Worm (Caenorhabditis elegans) whole organism, L2 larva: ENCODE data around the gene skr-7.

Experiments used
- F13H6.1 ChIP-seq: sonication (generic microtip); optimal IDR thresholded peaks from 2 replicates; lab custom pipeline; 2016; ENCODE audit warnings: missing genetic modification characterization, missing compliant biosample characterization
- Y55F3AM.14 ChIP-seq: fragments of 200-800 bp; sonication (Bioruptor generic); optimal IDR thresholded peaks from 2 replicates; lab custom pipeline; 2018; ENCODE audit warnings: mild to moderate bottlenecking, missing genetic modification characterization, missing compliant biosample characterization
- ZK546.5 ChIP-seq: sonication (generic microtip); optimal IDR thresholded peaks from 2 replicates; lab custom pipeline; 2017; ENCODE audit warnings: missing biosample characterization, missing genetic modification characterization
- alr-1 ChIP-seq: fragments of 150-350 bp; optimal IDR thresholded peaks from 2 replicates; lab custom pipeline; 2014; ENCODE audit warnings: missing biosample characterization, missing genetic modification characterization
- ama-1 ChIP-seq: fragments of 150-350 bp; optimal IDR thresholded peaks from 2 replicates; lab custom pipeline; 2018; ENCODE audit warnings: inconsistent platforms
- blmp-1 ChIP-seq: sonication (generic microtip); optimal IDR thresholded peaks from 2 replicates; lab custom pipeline; 2017; ENCODE audit warnings: missing genetic modification characterization, mild to moderate bottlenecking, missing compliant biosample characterization, antibody characterized with exemption, moderate library complexity; ENCODE audit not compliant: insufficient read depth
- ceh-16 ChIP-seq: fragments of 150-350 bp; optimal IDR thresholded peaks from 2 replicates; lab custom pipeline; 2014; ENCODE audit warnings: missing biosample characterization, missing genetic modification characterization
- ceh-82 ChIP-seq: fragments of 150-350 bp; optimal IDR thresholded peaks from 2 replicates; lab custom pipeline; 2014; ENCODE audit warnings: missing biosample characterization, missing genetic modification characterization
- crh-2 ChIP-seq: sonication (generic microtip); optimal IDR thresholded peaks from 2 replicates; lab custom pipeline; 2017; ENCODE audit warnings: missing biosample characterization, missing genetic modification characterization
- fos-1 ChIP-seq: fragments of 150-350 bp; optimal IDR thresholded peaks from 2 replicates; lab custom pipeline; 2014; ENCODE audit warnings: missing biosample characterization, missing genetic modification characterization
- gmeb-1 ChIP-seq: fragments of 150-350 bp; optimal IDR thresholded peaks from 2 replicates; lab custom pipeline; 2014; ENCODE audit warnings: missing biosample characterization, missing genetic modification characterization
- lin-11 ChIP-seq: fragments of 150-350 bp; sonication (generic microtip); optimal IDR thresholded peaks from 2 replicates; lab custom pipeline; 2014; ENCODE audit warnings: missing biosample characterization, missing genetic modification characterization, inconsistent platforms, mixed read lengths
- lin-13 ChIP-seq: fragments of 150-350 bp; optimal IDR thresholded peaks from 2 replicates; lab custom pipeline; 2014; ENCODE audit warnings: missing biosample characterization, missing genetic modification reagents, missing genetic modification characterization
- lin-39 ChIP-seq: fragments of 150-350 bp; optimal IDR thresholded peaks from 2 replicates; lab custom pipeline; 2014; ENCODE audit warnings: missing biosample characterization, missing genetic modification reagents, missing genetic modification characterization
- lsy-2 ChIP-seq, 2 experiments: fragments of 150-350 bp in 1 of 2; sonication (generic microtip) in 1 of 2; optimal IDR thresholded peaks; 2 replicates each; lab custom pipeline; 2014 to 2017; ENCODE audit warnings: missing biosample characterization in 2 of 2, missing genetic modification characterization in 2 of 2
- mab-5 ChIP-seq: fragments of 150-350 bp; optimal IDR thresholded peaks from 2 replicates; lab custom pipeline; 2014; ENCODE audit warnings: missing biosample characterization, missing genetic modification characterization
- nhr-11 ChIP-seq: fragments of 150-350 bp; optimal IDR thresholded peaks from 2 replicates; lab custom pipeline; 2014; ENCODE audit warnings: missing biosample characterization, missing genetic modification characterization
- nhr-129 ChIP-seq: fragments of 150-350 bp; optimal IDR thresholded peaks from 2 replicates; lab custom pipeline; 2014; ENCODE audit warnings: missing biosample characterization, missing genetic modification characterization
- nhr-23 ChIP-seq: fragments of 150-350 bp; optimal IDR thresholded peaks from 2 replicates; lab custom pipeline; 2014; ENCODE audit warnings: missing biosample characterization, missing genetic modification reagents, missing genetic modification characterization
- nhr-237 ChIP-seq: fragments of 150-350 bp; optimal IDR thresholded peaks from 2 replicates; lab custom pipeline; 2014; ENCODE audit warnings: missing biosample characterization, missing genetic modification characterization
- nhr-25 ChIP-seq: fragments of 150-350 bp; sonication (generic microtip); optimal IDR thresholded peaks from 3 replicates; lab custom pipeline; 2014; ENCODE audit warnings: missing biosample characterization, missing genetic modification characterization
- peb-1 ChIP-seq: fragments of 150-350 bp; optimal IDR thresholded peaks from 2 replicates; lab custom pipeline; 2014; ENCODE audit warnings: missing biosample characterization, missing genetic modification characterization
- sem-4 ChIP-seq: fragments of 150-350 bp; optimal IDR thresholded peaks from 2 replicates; lab custom pipeline; 2014; ENCODE audit warnings: missing biosample characterization, missing genetic modification reagents, missing genetic modification characterization
- snpc-4 ChIP-seq: fragments of 150-350 bp; optimal IDR thresholded peaks from 2 replicates; lab custom pipeline; 2014; ENCODE audit warnings: missing biosample characterization, missing genetic modification characterization
- unc-39 ChIP-seq: fragments of 150-350 bp; optimal IDR thresholded peaks from 2 replicates; lab custom pipeline; 2014; ENCODE audit warnings: missing biosample characterization, missing genetic modification characterization
- unc-55 ChIP-seq: fragments of 150-350 bp; sonication (generic microtip); optimal IDR thresholded peaks from 3 replicates; lab custom pipeline; 2014; ENCODE audit warnings: missing biosample characterization, missing genetic modification reagents, missing genetic modification characterization
- zag-1 ChIP-seq: fragments of 150-350 bp; optimal IDR thresholded peaks from 2 replicates; lab custom pipeline; 2014; ENCODE audit warnings: missing biosample characterization, missing genetic modification characterization
- ztf-1 ChIP-seq: fragments of 200-800 bp; sonication (Bioruptor generic); conservative IDR thresholded peaks from 2 replicates; pipeline ENCODE4 v1.3.6; 2022; ENCODE audit warnings: missing genetic modification characterization, missing compliant biosample characterization
- ztf-11 ChIP-seq: sonication (generic microtip); optimal IDR thresholded peaks from 2 replicates; lab custom pipeline; 2017; ENCODE audit warnings: missing biosample characterization, missing genetic modification characterization
- ztf-4 ChIP-seq: fragments of 150-350 bp; optimal IDR thresholded peaks from 2 replicates; lab custom pipeline; 2014; ENCODE audit warnings: missing biosample characterization, missing genetic modification characterization

The skr-7 gene

DNA sequence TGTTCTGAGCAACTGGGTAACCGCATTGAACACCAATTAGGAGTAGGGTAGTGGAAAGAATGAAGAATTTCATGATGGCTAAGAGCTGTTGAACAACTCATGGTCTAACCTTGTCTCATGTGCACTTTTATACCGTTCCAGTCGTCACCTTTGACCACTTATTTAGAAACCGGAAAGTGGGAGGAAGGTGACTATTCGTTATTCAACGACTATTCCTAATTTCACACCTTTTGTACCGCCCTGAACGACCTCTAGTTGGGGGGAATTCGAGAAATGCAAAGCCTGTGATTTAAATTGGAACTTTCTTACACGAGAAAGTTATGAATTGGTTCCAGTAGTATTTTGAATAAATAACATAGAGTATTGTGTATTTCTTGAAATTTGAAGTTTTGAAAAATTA lies 7.3 kb downstream of the skr-7 start, which contains the start of gene Y47D7A.12:
Gene Y47D7A.12 (minus strand): TSS at position 101 of the 400 bp plus-strand sequence.
- TF ChIP-seq ztf-1 (no peak), alr-1 (tag; lab: Kevin White, UChicago) (no peak), snpc-4 (no peak), Y55F3AM.14 (GFP tag; lab: Kevin White, UChicago) (no peak), nhr-23 (no peak), lin-39 (tag; lab: Kevin White, UChicago) (no peak), nhr-237 (tag; lab: Kevin White, UChicago) (no peak), sem-4 (tag; lab: Kevin White, UChicago) (no peak), nhr-11 (tag; lab: Kevin White, UChicago) (no peak), unc-39 (no peak), lin-13 (GFP tag; lab: Kevin White, UChicago) (no peak), mab-5 (tag; lab: Kevin White, UChicago) (no peak), gmeb-1 (tag; lab: Kevin White, UChicago) (no peak), ama-1 (no peak), unc-55 (no peak), ztf-4 (no peak)

DNA sequence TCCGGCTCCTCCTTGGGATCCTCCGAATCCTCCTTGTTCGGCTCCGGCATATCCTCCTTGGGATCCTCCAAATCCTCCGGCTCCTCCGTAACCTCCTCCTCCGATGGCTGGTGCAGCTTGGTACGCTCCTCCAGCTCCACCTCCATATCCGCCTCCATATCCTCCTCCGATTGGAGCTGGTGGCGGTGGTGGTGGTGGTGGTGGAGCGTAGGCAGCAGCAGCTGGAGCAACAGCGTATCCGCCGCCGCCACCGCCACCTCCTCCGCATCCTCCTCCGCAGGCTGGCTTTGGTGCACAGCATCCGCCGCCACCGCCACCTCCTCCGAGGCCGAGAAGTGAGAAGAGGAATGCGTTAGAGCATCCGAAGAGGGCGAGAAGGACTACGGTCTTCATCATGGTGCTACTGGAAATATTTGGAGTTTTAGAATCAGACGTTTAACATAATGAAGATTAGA lies 10.6 kb downstream of the skr-7 start, which contains the start of gene Y47D7A.15:
Gene Y47D7A.15 (minus strand): TSS at position 405 of the 455 bp plus-strand sequence.
- TF ChIP-seq Y55F3AM.14 (GFP tag; lab: Kevin White, UChicago) = no peak
- TF ChIP-seq fos-1 (tag; lab: Kevin White, UChicago) = no peak
- no peak for TF ChIP-seq sem-4 (tag; lab: Kevin White, UChicago)
- no peak for TF ChIP-seq F13H6.1 (tag; lab: Kevin White, UChicago)
- TF ChIP-seq ceh-82 (tag; lab: Kevin White, UChicago) = no peak
- no peak for TF ChIP-seq ztf-11 (tag; lab: Kevin White, UChicago)
- TF ChIP-seq zag-1 (tag; lab: Kevin White, UChicago) = no peak
- no peak for TF ChIP-seq lin-11 (tag; lab: Kevin White, UChicago)
- no peak for TF ChIP-seq lsy-2 (tag; optimal IDR thresholded peaks at IDR 0.05; lab: Kevin White, UChicago)
- no peak for TF ChIP-seq crh-2 (tag; lab: Kevin White, UChicago)
- no peak for TF ChIP-seq lin-13 (GFP tag; lab: Kevin White, UChicago)
- TF ChIP-seq, all 48 proteins: peak for 0

DNA sequence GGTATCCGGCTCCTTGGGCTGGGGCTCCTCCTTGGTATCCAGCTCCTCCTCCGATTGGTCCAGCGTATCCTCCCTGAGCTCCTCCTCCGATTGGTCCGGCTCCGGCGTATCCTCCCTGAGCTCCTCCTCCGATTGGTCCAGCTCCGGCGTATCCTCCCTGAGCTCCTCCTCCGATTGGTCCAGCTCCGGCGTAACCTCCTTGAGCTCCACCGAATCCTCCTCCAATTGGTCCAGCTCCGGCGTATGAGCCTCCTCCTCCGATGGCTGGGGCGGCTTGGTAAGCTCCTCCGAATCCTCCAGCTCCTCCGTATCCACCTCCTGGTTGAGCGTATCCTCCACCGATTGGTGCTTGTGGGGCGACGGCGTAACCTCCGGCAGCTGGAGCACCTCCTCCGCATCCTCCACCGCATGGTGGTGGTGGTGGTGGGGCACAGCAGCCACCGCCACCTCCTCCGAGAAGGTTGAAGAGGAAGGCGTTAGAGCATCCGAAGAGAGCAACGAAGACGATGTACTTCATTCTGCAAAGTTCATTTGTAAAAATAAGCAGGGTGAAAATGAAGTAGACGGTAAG lies 13.3 kb downstream of the skr-7 start, which contains the start of gene Y47D7A.13:
Gene Y47D7A.13 (minus strand): TSS at position 517 of the 571 bp plus-strand sequence.
- no peak for TF ChIP-seq ztf-4
- no peak for TF ChIP-seq F13H6.1 (tag; lab: Kevin White, UChicago)
- no peak for TF ChIP-seq peb-1 (tag; lab: Kevin White, UChicago)
- TF ChIP-seq gmeb-1 (tag; lab: Kevin White, UChicago) = no peak
- TF ChIP-seq nhr-129 (tag; lab: Kevin White, UChicago) = no peak
- no peak for TF ChIP-seq zag-1 (tag; lab: Kevin White, UChicago)

DNA sequence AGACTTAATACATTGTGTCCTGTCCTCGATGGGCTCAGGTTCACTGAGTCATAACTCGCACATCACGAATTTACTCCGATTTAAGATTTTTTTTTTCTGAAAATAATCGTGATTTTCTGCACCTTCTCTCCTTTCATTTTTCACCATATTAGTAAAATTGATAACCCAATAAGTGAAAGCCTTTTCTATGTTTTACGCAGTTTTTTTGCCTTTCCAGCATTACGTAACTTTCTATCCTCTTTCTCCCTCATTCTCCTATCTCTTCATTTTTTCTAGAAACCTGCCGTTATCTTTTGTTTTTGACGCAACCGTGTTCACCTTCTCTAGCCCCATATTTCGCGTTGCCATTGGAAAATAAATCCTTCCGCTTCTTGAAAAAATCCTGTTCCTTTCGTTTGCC lies 15.0 kb downstream of the skr-7 start:
- TF ChIP-seq peb-1 (tag; lab: Kevin White, UChicago) (no peak), nhr-25 (tag; lab: Kevin White, UChicago) (peak; percentile 17), blmp-1 (peak; percentile 61)

DNA sequence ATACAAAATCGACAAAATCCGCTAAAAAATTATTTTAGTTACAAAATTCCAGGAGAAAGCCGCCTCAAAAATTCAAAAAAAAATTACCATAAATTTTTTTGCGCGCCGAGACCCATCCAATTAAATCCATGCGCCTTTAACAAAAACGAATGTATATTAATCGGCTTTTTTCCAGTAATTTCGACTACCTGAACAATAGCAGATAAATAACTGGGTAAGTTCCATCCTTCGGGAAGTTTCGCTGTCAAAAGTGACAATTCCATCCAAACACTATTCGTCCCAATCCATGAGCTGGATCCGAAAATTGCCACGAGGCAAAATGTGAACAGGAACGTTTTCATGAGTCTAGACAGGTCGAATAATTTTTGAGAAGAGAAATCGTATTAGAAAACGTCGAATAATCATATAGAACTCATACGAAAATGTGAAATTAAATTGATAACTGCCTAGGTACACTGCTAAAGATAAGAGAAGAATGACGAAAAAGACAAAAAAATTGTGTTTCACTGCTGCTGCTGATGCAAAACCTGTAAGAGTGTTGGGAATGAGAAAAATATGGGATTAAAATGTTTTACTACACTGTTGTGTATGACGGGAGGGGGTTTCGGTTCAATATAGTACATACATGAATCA lies 20.6 kb downstream of the skr-7 start, which contains the start of gene rft-1:
Gene rft-1 (minus strand): TSS at position 475 of the 633 bp plus-strand sequence.
- TF ChIP-seq ZK546.5 (tag; lab: Kevin White, UChicago) (no peak), fos-1 (tag; lab: Kevin White, UChicago) (peak; percentile 58)

DNA sequence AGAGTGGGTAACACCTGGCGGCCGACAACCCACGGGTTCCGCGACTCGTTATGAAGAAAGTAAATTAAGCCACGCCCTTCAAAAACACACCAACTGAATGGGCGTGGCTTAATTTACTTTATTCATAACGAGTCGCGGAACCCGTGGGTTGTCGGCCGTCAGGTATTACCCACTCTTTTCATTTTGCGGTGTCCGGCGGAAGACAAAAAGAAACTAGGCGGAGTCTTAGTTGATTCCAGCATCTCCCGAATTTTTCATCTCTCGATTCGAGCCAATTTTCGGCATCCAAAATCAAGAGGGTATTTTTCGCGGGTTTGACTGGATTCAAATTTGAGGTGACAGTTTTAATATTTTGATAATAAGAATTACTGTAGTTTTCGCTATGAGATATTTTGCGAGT lies 25.4 kb downstream of the skr-7 start:
- TF ChIP-seq Y55F3AM.14 (GFP tag; lab: Kevin White, UChicago) (no peak), ceh-16 (tag; lab: Kevin White, UChicago) (no peak), sem-4 (tag; lab: Kevin White, UChicago) (no peak), unc-55 (no peak), lin-39 (tag; lab: Kevin White, UChicago) (no peak), nhr-237 (tag; lab: Kevin White, UChicago) (no peak), mab-5 (tag; lab: Kevin White, UChicago) (no peak)
